Fruit fly (Drosophila melanogaster): ENCODE data around the gene aspr.

aspr gene

dm6 chrX:20173464-20173995 lies 25.6 kb downstream of the aspr start, which contains the start of gene AnxB10 (continued):
- TF ChIP-seq TFAM (GFP tag; optimal IDR thresholded peaks at IDR 0.05): no peak
- TF ChIP-seq CkIIα-i1 (GFP tag; IDR thresholded peaks at IDR 0.05): no peak
- no peak for TF ChIP-seq Hr39 (optimal IDR thresholded peaks at IDR 0.05)
- peak; percentile 58 for TF ChIP-seq CG7556 (GFP tag; optimal IDR thresholded peaks at IDR 0.05)
- TF ChIP-seq CG18262 (tag; optimal IDR thresholded peaks at IDR 0.05): peak; percentile 68
- peak; percentile 58 for TF ChIP-seq vvl (GFP tag; IDR thresholded peaks at IDR 0.05)
- peak; percentile 17 for TF ChIP-seq org-1 (GFP tag; optimal IDR thresholded peaks at IDR 0.05)
- peak; percentile 22 for TF ChIP-seq D19B (GFP tag; optimal IDR thresholded peaks at IDR 0.05)
- TF ChIP-seq CG2129 (GFP tag; IDR thresholded peaks at IDR 0.05; ENCODE audit: partially characterized antibody): no peak
- peak; percentile 39 for TF ChIP-seq CG8388 (GFP tag; optimal IDR thresholded peaks at IDR 0.05)
- TF ChIP-seq CG6254 (GFP tag; optimal IDR thresholded peaks at IDR 0.05): peak; percentile 32
- TF ChIP-seq CG11456 (GFP tag; IDR thresholded peaks at IDR 0.05): no peak
- 0 out of 2 replicates have a peak, but pooled peaks have one; percentile 23 for TF ChIP-seq E2f2 (GFP tag; IDR thresholded peaks at IDR 0.05)
- TF ChIP-seq gcm2 (GFP tag; optimal IDR thresholded peaks at IDR 0.05): no peak
- TF ChIP-seq gsb (GFP tag; IDR thresholded peaks at IDR 0.05): no peak
- TF ChIP-seq CG14050 (GFP tag; IDR thresholded peaks at IDR 0.05): no peak
- peak; percentile 58 for TF ChIP-seq cwo (GFP tag; optimal IDR thresholded peaks at IDR 0.05)
- no peak for TF ChIP-seq D (optimal IDR thresholded peaks at IDR 0.05)
- TF ChIP-seq D (GFP tag; optimal IDR thresholded peaks at IDR 0.05): peak; percentile 49
- no peak for TF ChIP-seq CG2199 (GFP tag; IDR thresholded peaks at IDR 0.05)
- TF ChIP-seq jumu (GFP tag; optimal IDR thresholded peaks at IDR 0.05): peak; percentile 11
- TF ChIP-seq croc (GFP tag; conservative IDR thresholded peaks at IDR 0.05): peak; percentile 26; the same call in 1 of the 3 replicates
- TF ChIP-seq Antp (GFP tag; optimal IDR thresholded peaks at IDR 0.05): no peak
- TF ChIP-seq CG11560 (tag; IDR thresholded peaks at IDR 0.05): 0 out of 3 replicates have a peak, but pooled peaks have one; percentile 7
- peak; percentile 16 for TF ChIP-seq Ets97D (GFP tag; optimal IDR thresholded peaks at IDR 0.05)
- no peak for TF ChIP-seq Lim3 (GFP tag; IDR thresholded peaks at IDR 0.05)
- peak; percentile 4 for TF ChIP-seq CG8281 (tag; optimal IDR thresholded peaks at IDR 0.05)
- no peak for TF ChIP-seq Poxn (GFP tag; IDR thresholded peaks at IDR 0.05)
- peak; percentile 29; the same call in 1 of the 2 replicates for TF ChIP-seq CG9215 (GFP tag; IDR thresholded peaks at IDR 0.05)
- no peak for TF ChIP-seq gt (GFP tag; IDR thresholded peaks at IDR 0.05)
- TF ChIP-seq CG12071 (GFP tag; optimal IDR thresholded peaks at IDR 0.05): peak; percentile 44
- TF ChIP-seq CG11696 (GFP tag; IDR thresholded peaks at IDR 0.05): no peak
- TF ChIP-seq BEAF-32 (GFP tag; optimal IDR thresholded peaks at IDR 0.05): no peak
- no peak for TF ChIP-seq Oaz (GFP tag; IDR thresholded peaks at IDR 0.05)
- TF ChIP-seq CG6765 (GFP tag; optimal IDR thresholded peaks at IDR 0.05): peak; percentile 33
- TF ChIP-seq Ravus (GFP tag; IDR thresholded peaks at IDR 0.05): peak; percentile 28
- TF ChIP-seq CG9727 (GFP tag; optimal IDR thresholded peaks at IDR 0.05): peak; percentile 51
- no peak for TF ChIP-seq CG17186 (GFP tag; optimal IDR thresholded peaks at IDR 0.05)
- TF ChIP-seq CG10462 (GFP tag; optimal IDR thresholded peaks at IDR 0.05): no peak
- peak; percentile 67 for TF ChIP-seq nmo (GFP tag; optimal IDR thresholded peaks at IDR 0.05)
- peak; percentile 90 for TF ChIP-seq Ets65A (GFP tag)
- peak; percentile 81 for TF ChIP-seq CG17361 (GFP tag; IDR thresholded peaks at IDR 0.05)
- TF ChIP-seq CG4404 (GFP tag; IDR thresholded peaks at IDR 0.05): 0 out of 2 replicates have a peak, but pooled peaks have one; percentile 28
- TF ChIP-seq CG9876 (GFP tag; optimal IDR thresholded peaks at IDR 0.05): no peak
- TF ChIP-seq gem (tag; optimal IDR thresholded peaks at IDR 0.05): peak; percentile 74
- peak; percentile 73 for TF ChIP-seq ind (GFP tag; optimal IDR thresholded peaks at IDR 0.05)
- TF ChIP-seq HHEX (GFP tag; optimal IDR thresholded peaks at IDR 0.05): peak; percentile 68
- TF ChIP-seq pho (GFP tag; optimal IDR thresholded peaks at IDR 0.05): no peak
- TF ChIP-seq sqz (GFP tag; optimal IDR thresholded peaks at IDR 0.05): no peak
- TF ChIP-seq CG10431 (GFP tag; optimal IDR thresholded peaks at IDR 0.05): no peak
- TF ChIP-seq trem (tag; optimal IDR thresholded peaks at IDR 0.05): no peak
- peak; percentile 33 for TF ChIP-seq en (GFP tag; optimal IDR thresholded peaks at IDR 0.05)

All from whole organism, embryonic.